Fruit fly (Drosophila melanogaster) whole organism, prepupa: ENCODE results near the gene Bug22.

Source experiments
- CG16779 ChIP-seq: fragments of 200-800 bp; sonication (Bioruptor generic); optimal IDR thresholded peaks from 3 replicates; lab custom pipeline; 2017; ENCODE audit warnings: missing biosample characterization, mild to moderate bottlenecking, missing genetic modification characterization
- Eip75B ChIP-seq: fragments of 200-800 bp; sonication (Bioruptor generic); optimal IDR thresholded peaks from 3 replicates; lab custom pipeline; 2016; ENCODE audit warnings: missing biosample characterization, missing genetic modification characterization
- Eip93F ChIP-seq: fragments of 200-800 bp; sonication (Bioruptor generic); optimal IDR thresholded peaks from 2 replicates; lab custom pipeline; 2016; ENCODE audit warnings: missing biosample characterization, mild to moderate bottlenecking, missing genetic modification characterization
- Ets96B ChIP-seq: fragments of 200-800 bp; optimal IDR thresholded peaks from 2 replicates; lab custom pipeline; 2019; ENCODE audit warnings: missing biosample characterization, mild to moderate bottlenecking, missing genetic modification characterization, moderate library complexity
- Gug ChIP-seq: fragments of 200-800 bp; sonication (Bioruptor generic); IDR thresholded peaks from 2 replicates; pipeline ENCODE4 v1.3.6; 2022; ENCODE audit warnings: missing biosample characterization, missing genetic modification characterization
- Lpt ChIP-seq: fragments of 200-800 bp; sonication (Bioruptor generic); optimal IDR thresholded peaks from 3 replicates; lab custom pipeline; 2016; ENCODE audit warnings: missing biosample characterization, missing genetic modification characterization
- OdsH ChIP-seq: fragments of 200-800 bp; sonication (Bioruptor generic); optimal IDR thresholded peaks from 3 replicates; lab custom pipeline; 2016; ENCODE audit warnings: missing biosample characterization, missing genetic modification characterization
- Sox102F ChIP-seq: fragments of 200-800 bp; sonication (Bioruptor generic); optimal IDR thresholded peaks from 2 replicates; lab custom pipeline; 2016; ENCODE audit warnings: missing biosample characterization, mild to moderate bottlenecking, missing genetic modification characterization
- esn ChIP-seq: fragments of 200-800 bp; sonication (Bioruptor generic); optimal IDR thresholded peaks from 2 replicates; lab custom pipeline; 2016; ENCODE audit warnings: missing biosample characterization, mild to moderate bottlenecking, missing genetic modification characterization, moderate library complexity
- salr ChIP-seq, 2 experiments: fragments of 200-800 bp; sonication (Bioruptor generic); optimal IDR thresholded peaks; 3 replicates each; lab custom pipeline; 2016 to 2018; ENCODE audit warnings: missing biosample characterization in 2 of 2, missing genetic modification characterization in 2 of 2, mild to moderate bottlenecking in 1 of 2
- vri ChIP-seq: fragments of 200-800 bp; sonication (Bioruptor generic); optimal IDR thresholded peaks from 3 replicates; lab custom pipeline; 2016; ENCODE audit warnings: missing biosample characterization, mild to moderate bottlenecking, missing genetic modification characterization

DNA sequence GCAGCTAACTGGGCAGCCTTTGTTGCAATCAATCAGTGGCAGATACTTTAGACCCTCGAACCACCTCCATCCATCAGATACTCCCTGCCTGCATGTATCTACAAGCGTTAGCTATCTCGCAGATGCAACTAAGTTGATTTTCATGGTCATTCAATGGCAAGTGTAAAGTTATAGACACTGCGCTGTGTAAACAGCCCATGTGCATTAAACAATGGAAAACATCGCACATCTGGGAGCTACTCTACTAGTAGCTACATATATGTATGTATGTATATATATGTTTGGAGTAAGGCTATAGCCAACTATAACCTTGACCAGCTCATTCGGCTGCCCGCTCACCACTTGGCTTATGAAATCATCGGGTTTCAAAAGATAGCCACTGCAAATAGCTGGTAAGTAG is 39.5 kb upstream of the Bug22 start:
- TF ChIP-seq CG16779 (tag; lab: Kevin White, UChicago) (no peak), Eip93F (no peak), Sox102F (GFP tag; lab: Kevin White, UChicago) (no peak), OdsH (GFP tag; lab: Kevin White, UChicago) (no peak), Lpt (no peak), esn (GFP tag; lab: Kevin White, UChicago) (no peak), vri (GFP tag; lab: Kevin White, UChicago) (no peak), Ets96B (tag; lab: Kevin White, UChicago) (no peak), Gug (no peak), salr (GFP tag; optimal IDR thresholded peaks at IDR 0.05; lab: Kevin White, UChicago) (no peak), Eip75B (GFP tag; lab: Kevin White, UChicago) (no peak)
